Worm (Caenorhabditis elegans) whole organism, midembryonic: ENCODE data around the gene cyp-13A5.

Experiments
- T22C8.4 ChIP-seq: fragments of 200-800 bp; sonication (Bioruptor generic); IDR thresholded peaks from 2 replicates; pipeline ENCODE4 v1.3.6; 2022; ENCODE audit warnings: missing genetic modification characterization, missing compliant biosample characterization
- cog-1 ChIP-seq: sonication (generic microtip); optimal IDR thresholded peaks from 2 replicates; lab custom pipeline; 2016; ENCODE audit warnings: missing genetic modification characterization, missing compliant biosample characterization
- flt-1 ChIP-seq: fragments of 200-800 bp; sonication (Bioruptor generic); IDR thresholded peaks from 2 replicates; pipeline ENCODE4 v1.3.6; 2022; ENCODE audit warnings: missing genetic modification characterization, missing compliant biosample characterization
- klf-2 ChIP-seq: fragments of 200-800 bp; sonication (Bioruptor generic); conservative IDR thresholded peaks from 2 replicates; pipeline ENCODE4 v1.3.6; 2022; ENCODE audit warnings: missing genetic modification reagents, missing genetic modification characterization, missing compliant biosample characterization
- med-1 ChIP-seq: sonication (generic microtip); optimal IDR thresholded peaks from 2 replicates; lab custom pipeline; 2017; ENCODE audit warnings: missing genetic modification characterization, mild to moderate bottlenecking, missing compliant biosample characterization, antibody characterized with exemption, missing genetic modification reagents; ENCODE audit not compliant: insufficient read depth
- ref-1 ChIP-seq: fragments of 200-800 bp; sonication (Bioruptor generic); conservative IDR thresholded peaks from 2 replicates; pipeline ENCODE4 v1.3.6; 2022; ENCODE audit warnings: missing genetic modification reagents, missing genetic modification characterization, missing compliant biosample characterization
- tab-1 ChIP-seq: fragments of 200-800 bp; sonication (Bioruptor generic); IDR thresholded peaks from 2 replicates; pipeline ENCODE4 v1.3.6; 2022; ENCODE audit warnings: missing genetic modification characterization, missing compliant biosample characterization
- ztf-23 ChIP-seq: fragments of 200-800 bp; sonication (Bioruptor generic); IDR thresholded peaks from 2 replicates; pipeline ENCODE4 v1.3.6; 2022; ENCODE audit warnings: missing genetic modification reagents, missing genetic modification characterization, missing compliant biosample characterization
- ztf-29 ChIP-seq: fragments of 200-800 bp; sonication (Bioruptor generic); IDR thresholded peaks from 2 replicates; pipeline ENCODE4 v1.3.6; 2022; ENCODE audit warnings: missing genetic modification reagents, missing genetic modification characterization, missing compliant biosample characterization

The cyp-13A5 gene

ce11 chrII:9787395-9788152 is 12.6 kb downstream of the cyp-13A5 start, which contains the start of gene cyp-13A2:
TSS of gene cyp-13A2 (minus strand) at chrII:9787629.
- TF ChIP-seq cog-1 (tag; lab: Kevin White, UChicago) (no peak), med-1 (GFP tag; lab: Kevin White, UChicago) (no peak), klf-2 (GFP tag; lab: Robert Waterston, UW) (no peak), ref-1 (no peak), ztf-23 (GFP tag; lab: Robert Waterston, UW) (no peak), T22C8.4 (GFP tag; lab: Robert Waterston, UW) (no peak), flt-1 (GFP tag; lab: Robert Waterston, UW) (no peak)

ce11 chrII:9786215-9786614 is 13.9 kb downstream of the cyp-13A5 start:
- no peak for TF ChIP-seq med-1 (GFP tag; lab: Kevin White, UChicago)
- no peak for TF ChIP-seq ref-1
- no peak for TF ChIP-seq T22C8.4 (GFP tag; lab: Robert Waterston, UW)
- TF ChIP-seq tab-1 (GFP tag; lab: Robert Waterston, UW): no peak
- TF ChIP-seq cog-1 (tag; lab: Kevin White, UChicago): no peak
- TF ChIP-seq klf-2 (GFP tag; lab: Robert Waterston, UW): no peak
- TF ChIP-seq flt-1 (GFP tag; lab: Robert Waterston, UW): no peak
- no peak for TF ChIP-seq ztf-29 (GFP tag; lab: Robert Waterston, UW)

ce11 chrII:9782337-9782736 is 17.8 kb downstream of the cyp-13A5 start, which contains the start of gene T10B9.14:
TSS of gene T10B9.14 (minus strand) at chrII:9782437.
- TF ChIP-seq ztf-29 (GFP tag; lab: Robert Waterston, UW) (no peak), cog-1 (tag; lab: Kevin White, UChicago) (no peak), klf-2 (GFP tag; lab: Robert Waterston, UW) (no peak), med-1 (GFP tag; lab: Kevin White, UChicago) (no peak), T22C8.4 (GFP tag; lab: Robert Waterston, UW) (no peak), flt-1 (GFP tag; lab: Robert Waterston, UW) (no peak)

- no peak for TF ChIP-seq tab-1 (GFP tag; lab: Robert Waterston, UW)
- TF ChIP-seq flt-1 (GFP tag; lab: Robert Waterston, UW): no peak
- TF ChIP-seq cog-1 (tag; lab: Kevin White, UChicago): no peak
- no peak for TF ChIP-seq klf-2 (GFP tag; lab: Robert Waterston, UW)
- no peak for TF ChIP-seq med-1 (GFP tag; lab: Kevin White, UChicago)
- TF ChIP-seq ztf-29 (GFP tag; lab: Robert Waterston, UW): no peak
- TF ChIP-seq ztf-23 (GFP tag; lab: Robert Waterston, UW): no peak
- no peak for TF ChIP-seq T22C8.4 (GFP tag; lab: Robert Waterston, UW)
- TF ChIP-seq ref-1: no peak
Observed at ce11 chrII:9781842-9782241, 18.3 kb downstream of the cyp-13A5 start, which contains the start of gene cyp-13A1. TSS of gene cyp-13A1 (minus strand) at chrII:9781997.

- TF ChIP-seq T22C8.4 (GFP tag; lab: Robert Waterston, UW) (no peak), med-1 (GFP tag; lab: Kevin White, UChicago) (no peak), klf-2 (GFP tag; lab: Robert Waterston, UW) (no peak)
Observed at ce11 chrII:9778495-9778894, 21.7 kb downstream of the cyp-13A5 start.

- TF ChIP-seq T22C8.4 (GFP tag; lab: Robert Waterston, UW): no peak
Observed at ce11 chrII:9775790-9776189, 24.4 kb downstream of the cyp-13A5 start, which contains the start of gene T10B9.9. TSS of gene T10B9.9 (minus strand) at chrII:9775890.

- peak; percentile 90 for TF ChIP-seq ztf-23 (GFP tag; lab: Robert Waterston, UW)
- TF ChIP-seq flt-1 (GFP tag; lab: Robert Waterston, UW): peak; percentile 94
- peak; percentile 92 for TF ChIP-seq klf-2 (GFP tag; lab: Robert Waterston, UW)
- TF ChIP-seq med-1 (GFP tag; lab: Kevin White, UChicago): peak; percentile 63
- peak; percentile 79 for TF ChIP-seq ref-1
- peak; percentile 81 for TF ChIP-seq T22C8.4 (GFP tag; lab: Robert Waterston, UW)
- TF ChIP-seq tab-1 (GFP tag; lab: Robert Waterston, UW): peak; percentile 94
- TF ChIP-seq cog-1 (tag; lab: Kevin White, UChicago): peak; percentile 47
- TF ChIP-seq ztf-29 (GFP tag; lab: Robert Waterston, UW): peak; percentile 84
Observed at ce11 chrII:9774653-9775052, 25.5 kb downstream of the cyp-13A5 start.

ce11 chrII:9773892-9774581 is 26.1 kb downstream of the cyp-13A5 start, which contains the start of gene ZK1321.4:
TSS of gene ZK1321.4 (minus strand) at chrII:9773942.
- TF ChIP-seq cog-1 (tag; lab: Kevin White, UChicago) (no peak), ztf-23 (GFP tag; lab: Robert Waterston, UW) (no peak), klf-2 (GFP tag; lab: Robert Waterston, UW) (no peak), ref-1 (no peak), tab-1 (GFP tag; lab: Robert Waterston, UW) (no peak), med-1 (GFP tag; lab: Kevin White, UChicago) (no peak), T22C8.4 (GFP tag; lab: Robert Waterston, UW) (no peak), ztf-29 (GFP tag; lab: Robert Waterston, UW) (no peak), flt-1 (GFP tag; lab: Robert Waterston, UW) (no peak)
